Fruit fly (Drosophila melanogaster) whole organism, prepupa: ENCODE measurements around the gene CG9515.

ENCODE experiments used
- Blimp-1 ChIP-seq: fragments of 200-800 bp; sonication (Bioruptor generic); optimal IDR thresholded peaks from 3 replicates; lab custom pipeline; 2017; ENCODE audit warnings: missing biosample characterization, missing genetic modification characterization, mild to moderate bottlenecking, moderate library complexity, missing genetic modification reagents
- CG10631 ChIP-seq: fragments of 200-800 bp; sonication (Bioruptor generic); optimal IDR thresholded peaks from 2 replicates; lab custom pipeline; 2016; ENCODE audit warnings: missing biosample characterization, missing genetic modification characterization
- CG10669 ChIP-seq: fragments of 200-800 bp; sonication (Bioruptor generic); optimal IDR thresholded peaks from 3 replicates; lab custom pipeline; 2018; ENCODE audit warnings: missing biosample characterization, mild to moderate bottlenecking, missing genetic modification characterization, moderate library complexity
- CG11294 ChIP-seq: fragments of 200-800 bp; sonication (Bioruptor generic); IDR thresholded peaks from 2 replicates; pipeline ENCODE4 v1.3.6; 2022; ENCODE audit warnings: missing biosample characterization, missing genetic modification characterization
- CG11762 ChIP-seq: fragments of 200-800 bp; sonication (Bioruptor generic); optimal IDR thresholded peaks from 3 replicates; lab custom pipeline; 2016; ENCODE audit warnings: missing biosample characterization, missing genetic modification characterization; ENCODE audit not compliant: insufficient read depth
- CG11902 ChIP-seq: fragments of 200-800 bp; sonication (Bioruptor generic); optimal IDR thresholded peaks from 3 replicates; lab custom pipeline; 2016; ENCODE audit warnings: missing biosample characterization, missing genetic modification characterization
- CG15336 ChIP-seq: fragments of 200-800 bp; sonication (Bioruptor generic); IDR thresholded peaks from 2 replicates; pipeline ENCODE4 v1.3.6; 2022; ENCODE audit warnings: missing biosample characterization, missing genetic modification characterization
- CG1621 ChIP-seq: fragments of 200-800 bp; sonication (Bioruptor generic); optimal IDR thresholded peaks from 3 replicates; lab custom pipeline; 2018; ENCODE audit warnings: missing biosample characterization, mild to moderate bottlenecking, missing genetic modification characterization
- CG3032 ChIP-seq: fragments of 200-800 bp; optimal IDR thresholded peaks from 2 replicates; lab custom pipeline; 2019; ENCODE audit warnings: missing biosample characterization, mild to moderate bottlenecking, missing genetic modification characterization, moderate library complexity
- CG34406 ChIP-seq: fragments of 200-800 bp; sonication (Bioruptor generic); optimal IDR thresholded peaks from 3 replicates; lab custom pipeline; 2016; ENCODE audit warnings: missing biosample characterization, missing genetic modification characterization
- CG3919 ChIP-seq: fragments of 200-800 bp; sonication (Bioruptor generic); optimal IDR thresholded peaks from 3 replicates; lab custom pipeline; 2016; ENCODE audit warnings: missing biosample characterization, missing genetic modification characterization
- CG6163 ChIP-seq: fragments of 200-800 bp; sonication (Bioruptor generic); IDR thresholded peaks from 3 replicates; pipeline ENCODE4 v1.3.6; 2022; ENCODE audit warnings: missing biosample characterization, missing genetic modification characterization
- CG6276 ChIP-seq: fragments of 200-800 bp; sonication (Bioruptor generic); optimal IDR thresholded peaks from 2 replicates; lab custom pipeline; 2017; ENCODE audit warnings: missing biosample characterization, mild to moderate bottlenecking, missing genetic modification characterization
- CG6792 ChIP-seq: fragments of 200-800 bp; sonication (Bioruptor generic); optimal IDR thresholded peaks from 3 replicates; lab custom pipeline; 2016; ENCODE audit warnings: missing biosample characterization, missing genetic modification characterization
- CG7368 ChIP-seq: fragments of 200-800 bp; sonication (Bioruptor generic); optimal IDR thresholded peaks from 3 replicates; lab custom pipeline; 2016; ENCODE audit warnings: missing biosample characterization, missing genetic modification characterization
- CG8119 ChIP-seq: fragments of 200-800 bp; sonication (Bioruptor generic); IDR thresholded peaks from 3 replicates; pipeline ENCODE4 v1.3.6; 2022; ENCODE audit warnings: missing biosample characterization, missing genetic modification characterization
- CG8319 ChIP-seq: fragments of 200-800 bp; sonication (Bioruptor generic); optimal IDR thresholded peaks from 3 replicates; lab custom pipeline; 2016; ENCODE audit warnings: missing biosample characterization, missing genetic modification characterization
- CG8632 ChIP-seq: fragments of 200-800 bp; sonication (Bioruptor generic); optimal IDR thresholded peaks from 3 replicates; lab custom pipeline; 2016; ENCODE audit warnings: missing biosample characterization, missing genetic modification characterization
- CG9139 ChIP-seq: fragments of 200-800 bp; sonication (Bioruptor generic); optimal IDR thresholded peaks from 3 replicates; lab custom pipeline; 2017; ENCODE audit warnings: missing biosample characterization, mild to moderate bottlenecking, missing genetic modification characterization
- Eip93F ChIP-seq: fragments of 200-800 bp; sonication (Bioruptor generic); optimal IDR thresholded peaks from 2 replicates; lab custom pipeline; 2016; ENCODE audit warnings: missing biosample characterization, mild to moderate bottlenecking, missing genetic modification characterization
- Ets21C ChIP-seq: fragments of 200-800 bp; sonication (Bioruptor generic); optimal IDR thresholded peaks from 3 replicates; lab custom pipeline; 2016; ENCODE audit warnings: missing biosample characterization, missing genetic modification characterization
- Ets96B ChIP-seq: fragments of 200-800 bp; optimal IDR thresholded peaks from 2 replicates; lab custom pipeline; 2019; ENCODE audit warnings: missing biosample characterization, mild to moderate bottlenecking, missing genetic modification characterization, moderate library complexity
- Gug ChIP-seq: fragments of 200-800 bp; sonication (Bioruptor generic); IDR thresholded peaks from 2 replicates; pipeline ENCODE4 v1.3.6; 2022; ENCODE audit warnings: missing biosample characterization, missing genetic modification characterization
- Hr39 ChIP-seq: fragments of 200-800 bp; sonication (Bioruptor generic); optimal IDR thresholded peaks from 2 replicates; lab custom pipeline; 2016; ENCODE audit warnings: missing biosample characterization, missing genetic modification characterization
- Hr4 ChIP-seq: fragments of 200-800 bp; sonication (Bioruptor generic); optimal IDR thresholded peaks from 3 replicates; lab custom pipeline; 2016; ENCODE audit warnings: missing biosample characterization, missing genetic modification characterization
- Lpt ChIP-seq: fragments of 200-800 bp; sonication (Bioruptor generic); optimal IDR thresholded peaks from 3 replicates; lab custom pipeline; 2016; ENCODE audit warnings: missing biosample characterization, missing genetic modification characterization
- Met ChIP-seq: fragments of 200-800 bp; sonication (Bioruptor generic); optimal IDR thresholded peaks from 3 replicates; lab custom pipeline; 2016; ENCODE audit warnings: missing biosample characterization, missing genetic modification characterization
- OdsH ChIP-seq: fragments of 200-800 bp; sonication (Bioruptor generic); optimal IDR thresholded peaks from 3 replicates; lab custom pipeline; 2016; ENCODE audit warnings: missing biosample characterization, missing genetic modification characterization
- Smox ChIP-seq: fragments of 200-800 bp; sonication (Bioruptor generic); optimal IDR thresholded peaks from 3 replicates; lab custom pipeline; 2016; ENCODE audit warnings: missing biosample characterization, missing genetic modification characterization
- Sox102F ChIP-seq: fragments of 200-800 bp; sonication (Bioruptor generic); optimal IDR thresholded peaks from 2 replicates; lab custom pipeline; 2016; ENCODE audit warnings: missing biosample characterization, mild to moderate bottlenecking, missing genetic modification characterization
- Sox14 ChIP-seq: fragments of 200-800 bp; sonication (Bioruptor generic); optimal IDR thresholded peaks from 3 replicates; lab custom pipeline; 2016; ENCODE audit warnings: missing biosample characterization, missing genetic modification characterization
- achi ChIP-seq: fragments of 200-800 bp; sonication (Bioruptor generic); optimal IDR thresholded peaks from 3 replicates; lab custom pipeline; 2016; ENCODE audit warnings: missing biosample characterization, missing genetic modification characterization
- acj6 ChIP-seq: fragments of 200-800 bp; sonication (Bioruptor generic); optimal IDR thresholded peaks from 3 replicates; lab custom pipeline; 2016; ENCODE audit warnings: missing biosample characterization, missing genetic modification characterization
- cyc ChIP-seq: fragments of 200-800 bp; sonication (Bioruptor generic); optimal IDR thresholded peaks from 3 replicates; lab custom pipeline; 2016; ENCODE audit warnings: missing biosample characterization, missing genetic modification characterization
- dac ChIP-seq: fragments of 200-800 bp; sonication (Bioruptor generic); optimal IDR thresholded peaks from 2 replicates; lab custom pipeline; 2017; ENCODE audit warnings: missing biosample characterization, mild to moderate bottlenecking, missing genetic modification characterization
- dsx ChIP-seq: fragments of 200-800 bp; optimal IDR thresholded peaks from 3 replicates; lab custom pipeline; 2019; ENCODE audit warnings: missing biosample characterization, mild to moderate bottlenecking, missing genetic modification characterization, moderate library complexity; ENCODE audit not compliant: poor library complexity, severe bottlenecking
- eg ChIP-seq: fragments of 200-800 bp; sonication (Bioruptor generic); IDR thresholded peaks from 3 replicates; pipeline ENCODE4 v1.3.6; 2022; ENCODE audit warnings: missing biosample characterization, missing genetic modification characterization
- esn ChIP-seq: fragments of 200-800 bp; sonication (Bioruptor generic); optimal IDR thresholded peaks from 2 replicates; lab custom pipeline; 2016; ENCODE audit warnings: missing biosample characterization, mild to moderate bottlenecking, missing genetic modification characterization, moderate library complexity
- fd59A ChIP-seq: fragments of 200-800 bp; sonication (Bioruptor generic); optimal IDR thresholded peaks from 2 replicates; lab custom pipeline; 2017; ENCODE audit warnings: missing biosample characterization, mild to moderate bottlenecking, missing genetic modification characterization, missing genetic modification reagents
- fd85E ChIP-seq: fragments of 200-800 bp; sonication (Bioruptor generic); optimal IDR thresholded peaks from 3 replicates; lab custom pipeline; 2016; ENCODE audit warnings: missing biosample characterization, missing genetic modification characterization
- fkh ChIP-seq: fragments of 200-800 bp; sonication (Bioruptor generic); optimal IDR thresholded peaks from 3 replicates; lab custom pipeline; 2017; ENCODE audit warnings: missing biosample characterization, mild to moderate bottlenecking, missing genetic modification characterization, moderate library complexity
- lz ChIP-seq: fragments of 200-800 bp; sonication (Bioruptor generic); optimal IDR thresholded peaks from 3 replicates; lab custom pipeline; 2016; ENCODE audit warnings: missing biosample characterization, missing genetic modification characterization
- net ChIP-seq: fragments of 200-800 bp; sonication (Bioruptor generic); optimal IDR thresholded peaks from 3 replicates; lab custom pipeline; 2016; ENCODE audit warnings: missing biosample characterization, missing genetic modification characterization
- pdm3 ChIP-seq: fragments of 200-800 bp; sonication (Bioruptor generic); optimal IDR thresholded peaks from 3 replicates; lab custom pipeline; 2016; ENCODE audit warnings: missing biosample characterization, missing genetic modification characterization
- salr ChIP-seq, 2 experiments: fragments of 200-800 bp; sonication (Bioruptor generic); optimal IDR thresholded peaks; 3 replicates each; lab custom pipeline; 2016 to 2018; ENCODE audit warnings: missing biosample characterization in 2 of 2, missing genetic modification characterization in 2 of 2, mild to moderate bottlenecking in 1 of 2
- spab ChIP-seq: fragments of 200-800 bp; sonication (Bioruptor generic); optimal IDR thresholded peaks from 2 replicates; lab custom pipeline; 2017; ENCODE audit warnings: missing biosample characterization, mild to moderate bottlenecking, missing genetic modification characterization, missing genetic modification reagents
- ss ChIP-seq, 2 experiments: fragments of 200-800 bp; sonication (Bioruptor generic); optimal IDR thresholded peaks; 2 replicates in 1 of 2; 3 replicates in 1 of 2; lab custom pipeline; 2017 to 2018; ENCODE audit warnings: mild to moderate bottlenecking in 2 of 2, missing biosample characterization in 2 of 2, missing genetic modification characterization in 2 of 2, moderate library complexity in 1 of 2
- svp ChIP-seq: fragments of 200-800 bp; sonication (Bioruptor generic); peaks from one replicate; lab custom pipeline; 2016; ENCODE audit warnings: missing biosample characterization, missing genetic modification characterization
- topi ChIP-seq: fragments of 200-800 bp; sonication (Bioruptor generic); optimal IDR thresholded peaks from 3 replicates; lab custom pipeline; 2016; ENCODE audit warnings: missing biosample characterization, missing genetic modification characterization
- vri ChIP-seq: fragments of 200-800 bp; sonication (Bioruptor generic); optimal IDR thresholded peaks from 3 replicates; lab custom pipeline; 2016; ENCODE audit warnings: missing biosample characterization, mild to moderate bottlenecking, missing genetic modification characterization

CG9515 gene

DNA sequence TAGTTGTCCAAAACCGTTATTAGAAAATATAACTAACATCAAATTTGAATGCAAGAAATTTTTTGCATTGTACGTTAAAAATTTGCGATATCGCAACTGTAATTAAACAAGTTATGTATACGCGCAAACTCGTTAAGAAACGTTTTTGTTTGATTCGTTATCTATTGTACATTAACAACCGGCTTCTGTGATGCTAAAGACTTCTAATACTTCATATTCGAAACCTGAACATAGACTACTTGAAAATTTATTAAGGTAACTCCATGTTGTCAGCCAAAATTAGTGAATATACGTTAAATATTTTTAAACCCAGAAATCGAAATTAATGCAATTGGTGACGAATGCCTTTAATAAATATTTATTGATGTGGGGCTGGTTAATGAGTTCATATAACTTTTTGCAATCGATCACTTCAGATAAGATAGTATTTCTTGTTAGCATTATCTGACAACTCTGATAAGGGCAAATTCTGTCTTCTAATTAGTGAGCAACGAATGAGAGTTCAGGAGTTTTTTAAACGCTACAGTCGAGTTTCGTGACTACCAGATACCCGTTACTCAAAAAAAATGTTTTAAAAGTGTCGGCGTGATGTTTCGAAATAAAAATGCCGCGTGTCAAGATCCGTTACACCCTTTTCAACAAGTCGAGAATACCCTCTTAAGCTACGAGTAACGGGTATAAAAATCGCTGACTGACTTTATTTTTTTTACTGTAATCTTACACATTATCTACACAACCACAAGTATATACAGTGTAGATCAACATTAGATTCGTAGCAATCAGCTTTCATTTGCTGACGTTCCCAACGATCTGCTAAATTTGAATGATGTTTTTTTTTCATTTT is 9.4 kb upstream of the CG9515 start:
- peak; percentile 55 for TF ChIP-seq Sox14 (GFP tag; lab: Kevin White, UChicago)
- peak; percentile 56 for TF ChIP-seq lz
- peak; percentile 65 for TF ChIP-seq Met (GFP tag; lab: Kevin White, UChicago)
- TF ChIP-seq fd59A = peak; percentile 14
- TF ChIP-seq eg (GFP tag; lab: Robert Waterston, UW) = peak; percentile 42; the same call in 1 of the 3 replicates
- peak; percentile 49; the same call in 1 of the 2 replicates for TF ChIP-seq CG11294
- peak; percentile 70 for TF ChIP-seq pdm3 (GFP tag; lab: Kevin White, UChicago)
- TF ChIP-seq CG10631 (GFP tag; lab: Kevin White, UChicago) = peak; percentile 71
- TF ChIP-seq CG6163 (GFP tag; lab: Robert Waterston, UW) = peak; percentile 76
- TF ChIP-seq salr (GFP tag; optimal IDR thresholded peaks at IDR 0.05; lab: Kevin White, UChicago) = peak in 1 of 2 experiments; percentile 32
- TF ChIP-seq svp (GFP tag; lab: Kevin White, UChicago) = peak; percentile 42
- peak; percentile 74 for TF ChIP-seq esn (GFP tag; lab: Kevin White, UChicago)
- peak; percentile 61 for TF ChIP-seq achi (GFP tag; lab: Kevin White, UChicago)
- TF ChIP-seq Blimp-1 = peak; percentile 31
- TF ChIP-seq CG15336 (GFP tag; lab: Robert Waterston, UW) = peak; percentile 65
- peak; percentile 31 for TF ChIP-seq CG7368 (GFP tag; lab: Kevin White, UChicago)
- TF ChIP-seq CG6276 (GFP tag; lab: Kevin White, UChicago) = peak; percentile 25
- TF ChIP-seq cyc = peak; percentile 56
- peak; percentile 50 for TF ChIP-seq net (GFP tag; lab: Kevin White, UChicago)
- TF ChIP-seq Hr39 (GFP tag; lab: Kevin White, UChicago) = peak; percentile 66
- TF ChIP-seq CG10669 (GFP tag; lab: Kevin White, UChicago) = peak; percentile 33
- peak; percentile 37 for TF ChIP-seq CG34406
- peak; percentile 36 for TF ChIP-seq CG8319 (GFP tag; lab: Kevin White, UChicago)
- peak; percentile 41 for TF ChIP-seq CG11762 (GFP tag; lab: Kevin White, UChicago)
- TF ChIP-seq Lpt (GFP tag; lab: Kevin White, UChicago) = peak; percentile 40
- peak; percentile 40 for TF ChIP-seq fd85E (GFP tag; lab: Kevin White, UChicago)
- TF ChIP-seq CG3919 (GFP tag; lab: Kevin White, UChicago) = peak; percentile 61
- TF ChIP-seq dac (GFP tag; lab: Kevin White, UChicago) = no peak
- TF ChIP-seq ss (GFP tag; optimal IDR thresholded peaks at IDR 0.05; lab: Kevin White, UChicago) = no peak
- no peak for TF ChIP-seq fkh (GFP tag; lab: Kevin White, UChicago)
- TF ChIP-seq CG8632 = peak; percentile 55
- TF ChIP-seq Smox (GFP tag; lab: Kevin White, UChicago) = peak; percentile 55
- peak; percentile 13 for TF ChIP-seq CG3032
- TF ChIP-seq spab = peak; percentile 15
- TF ChIP-seq OdsH (GFP tag; lab: Kevin White, UChicago) = peak; percentile 64
- peak; percentile 65 for TF ChIP-seq Gug (GFP tag; lab: Robert Waterston, UW)
- peak; percentile 54 for TF ChIP-seq Ets21C
- peak; percentile 53 for TF ChIP-seq acj6 (GFP tag; lab: Kevin White, UChicago)
- peak; percentile 32 for TF ChIP-seq Eip93F
- TF ChIP-seq dsx (GFP tag; lab: Kevin White, UChicago) = peak; percentile 52
- TF ChIP-seq CG1621 (tag; lab: Kevin White, UChicago) = no peak
- TF ChIP-seq vri (GFP tag; lab: Kevin White, UChicago) = peak; percentile 80
- peak; percentile 49 for TF ChIP-seq topi
- TF ChIP-seq Ets96B (tag; lab: Kevin White, UChicago) = no peak
- TF ChIP-seq CG8119 (GFP tag; lab: Robert Waterston, UW) = no peak; the same call in 2 of the 3 replicates
- TF ChIP-seq CG11902 = peak; percentile 6
- TF ChIP-seq Sox102F (GFP tag; lab: Kevin White, UChicago) = peak; percentile 77
- peak; percentile 47 for TF ChIP-seq Hr4 (GFP tag; lab: Kevin White, UChicago)
- no peak for TF ChIP-seq CG9139 (GFP tag; lab: Kevin White, UChicago)
- peak; percentile 67 for TF ChIP-seq CG6792 (GFP tag; lab: Kevin White, UChicago)
